Worm (Caenorhabditis elegans) whole organism, L4 larva: ENCODE measurements around the gene ife-2.

Experiments used
- F10B5.3 ChIP-seq: sonication (generic microtip); optimal IDR thresholded peaks from 2 replicates; lab custom pipeline; 2016; ENCODE audit warnings: mild to moderate bottlenecking, missing genetic modification characterization, missing compliant biosample characterization
- ces-1 ChIP-seq: fragments of 150-350 bp; sonication (generic microtip); optimal IDR thresholded peaks from 4 replicates; lab custom pipeline; 2014; ENCODE audit warnings: missing biosample characterization, missing genetic modification reagents, missing genetic modification characterization
- ctbp-1 ChIP-seq: fragments of 200-800 bp; sonication (Bioruptor generic); IDR thresholded peaks from 2 replicates; pipeline ENCODE4 v1.3.6; 2022; ENCODE audit warnings: missing genetic modification reagents, missing genetic modification characterization, missing compliant biosample characterization
- dmd-6 ChIP-seq: fragments of 200-800 bp; sonication (Bioruptor generic); IDR thresholded peaks from 2 replicates; pipeline ENCODE4 v1.3.6; 2022; ENCODE audit warnings: missing genetic modification reagents, missing genetic modification characterization, missing compliant biosample characterization
- dpl-1 ChIP-seq: fragments of 150-350 bp; optimal IDR thresholded peaks from 2 replicates; lab custom pipeline; 2014; ENCODE audit warnings: missing biosample characterization, missing genetic modification reagents, missing genetic modification characterization
- hlh-30 ChIP-seq: sonication (generic microtip); optimal IDR thresholded peaks from 2 replicates; lab custom pipeline; 2017; ENCODE audit warnings: antibody characterized with exemption, mild to moderate bottlenecking, missing genetic modification characterization, missing compliant biosample characterization; ENCODE audit not compliant: insufficient read depth
- mdl-1 ChIP-seq, 2 experiments: fragments of 150-350 bp in 1 of 2; sonication (generic microtip) in 1 of 2; optimal IDR thresholded peaks; 2 replicates each; lab custom pipeline; 2014 to 2017; ENCODE audit warnings: missing biosample characterization in 2 of 2, missing genetic modification characterization in 2 of 2
- nhr-11 ChIP-seq: fragments of 150-350 bp; optimal IDR thresholded peaks from 2 replicates; lab custom pipeline; 2014; ENCODE audit warnings: missing biosample characterization, missing genetic modification characterization
- nhr-77 ChIP-seq: fragments of 150-350 bp; optimal IDR thresholded peaks from 2 replicates; lab custom pipeline; 2014; ENCODE audit warnings: missing biosample characterization, missing genetic modification characterization
- snpc-4 ChIP-seq: fragments of 150-350 bp; optimal IDR thresholded peaks from 2 replicates; lab custom pipeline; 2014; ENCODE audit warnings: missing biosample characterization, missing genetic modification characterization
- unc-130 ChIP-seq: sonication (generic microtip); optimal IDR thresholded peaks from 2 replicates; lab custom pipeline; 2016; ENCODE audit warnings: missing genetic modification reagents, missing genetic modification characterization, missing compliant biosample characterization
- unc-39 ChIP-seq: sonication (generic microtip); optimal IDR thresholded peaks from 2 replicates; lab custom pipeline; 2017; ENCODE audit warnings: missing biosample characterization, missing genetic modification characterization
- zfp-3 ChIP-seq: fragments of 200-800 bp; sonication (Bioruptor generic); conservative IDR thresholded peaks from 2 replicates; pipeline ENCODE4 v1.3.6; 2022; ENCODE audit warnings: missing genetic modification reagents, missing genetic modification characterization, missing compliant biosample characterization

DNA sequence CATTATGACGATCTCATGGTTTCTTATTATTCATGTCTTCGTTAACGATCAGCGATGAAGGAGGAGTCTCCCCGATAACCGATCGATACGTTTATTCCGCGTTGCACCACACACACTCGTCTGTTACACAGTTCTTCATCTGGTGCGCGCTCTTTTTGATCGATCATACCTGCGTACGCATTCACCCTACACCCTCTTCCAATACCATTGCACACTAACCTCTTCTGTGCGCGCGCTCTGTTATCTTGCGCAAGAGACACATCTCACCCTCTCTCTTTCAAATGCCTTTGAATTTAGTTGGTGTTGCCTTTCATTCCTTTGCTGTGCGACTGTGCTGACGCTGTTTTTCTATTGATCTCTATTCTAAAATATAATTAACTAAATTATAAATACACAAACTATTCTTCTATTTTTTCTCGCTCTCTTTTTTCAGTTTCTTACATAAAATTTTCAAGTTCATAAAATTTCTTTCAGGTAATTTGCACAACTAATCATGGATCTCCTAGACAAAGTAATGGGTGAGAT is 10.7 kb downstream of the ife-2 start, which contains the start of gene nrde-3:
- TF ChIP-seq F10B5.3 (no peak), mdl-1 (tag; optimal IDR thresholded peaks at IDR 0.05; lab: Kevin White, UChicago) (no peak), nhr-77 (tag; lab: Kevin White, UChicago) (no peak), nhr-11 (no peak), dpl-1 (GFP tag; lab: Kevin White, UChicago) (no peak), ctbp-1 (GFP tag; lab: Robert Waterston, UW) (no peak), zfp-3 (GFP tag; lab: Robert Waterston, UW) (no peak), unc-39 (no peak), ces-1 (GFP tag; lab: Kevin White, UChicago) (no peak), hlh-30 (tag; lab: Kevin White, UChicago) (no peak), dmd-6 (no peak), snpc-4 (no peak), unc-130 (no peak)
